Fruit fly (Drosophila melanogaster): ENCODE measurements around the gene CG5274.

The CG5274 gene

dm6 chr3L:20402665-20403492, 24.6 kb downstream of the CG5274 start (continued):
- TF ChIP-seq dysf (GFP tag; IDR thresholded peaks at IDR 0.05) = no peak
- no peak for TF ChIP-seq pnt (GFP tag; optimal IDR thresholded peaks at IDR 0.05)
- TF ChIP-seq CG11504 (tag; optimal IDR thresholded peaks at IDR 0.05) = no peak
- no peak for TF ChIP-seq Hand (GFP tag; optimal IDR thresholded peaks at IDR 0.05)
- TF ChIP-seq ttk (GFP tag; IDR thresholded peaks at IDR 0.05) = no peak
- TF ChIP-seq gro (GFP tag; optimal IDR thresholded peaks at IDR 0.05) = no peak
- peak; percentile 54 for TF ChIP-seq Med (GFP tag)
- TF ChIP-seq CG4282 (GFP tag; optimal IDR thresholded peaks at IDR 0.05) = no peak
- TF ChIP-seq grau (tag; optimal IDR thresholded peaks at IDR 0.05) = peak; percentile 54
- no peak for TF ChIP-seq nerfin-2 (GFP tag; IDR thresholded peaks at IDR 0.05; ENCODE audit: partially characterized antibody)
- peak; percentile 87 for TF ChIP-seq CG4404 (GFP tag; IDR thresholded peaks at IDR 0.05)
- TF ChIP-seq eyg (GFP tag; optimal IDR thresholded peaks at IDR 0.05) = no peak
- TF ChIP-seq ranshi (GFP tag; IDR thresholded peaks at IDR 0.05) = no peak
- no peak for TF ChIP-seq CG18476 (GFP tag; optimal IDR thresholded peaks at IDR 0.05)
- no peak for TF ChIP-seq Antp (GFP tag; optimal IDR thresholded peaks at IDR 0.05)
- no peak for TF ChIP-seq aop (GFP tag; IDR thresholded peaks at IDR 0.05)
- TF ChIP-seq ab (GFP tag; optimal IDR thresholded peaks at IDR 0.05) = no peak
- no peak for TF ChIP-seq CG2129 (GFP tag; IDR thresholded peaks at IDR 0.05; ENCODE audit: partially characterized antibody)
- TF ChIP-seq sr (GFP tag; IDR thresholded peaks at IDR 0.05) = no peak
- TF ChIP-seq Dad (GFP tag; optimal IDR thresholded peaks at IDR 0.05) = no peak
- TF ChIP-seq twi (tag; optimal IDR thresholded peaks at IDR 0.05) = peak; percentile 85
- no peak for TF ChIP-seq Scr (GFP tag; IDR thresholded peaks at IDR 0.05; ENCODE audit: partially characterized antibody)
- peak in 1 of 2 experiments; percentile 5 for TF ChIP-seq dpn (GFP tag; optimal IDR thresholded peaks at IDR 0.05)
- TF ChIP-seq sens (GFP tag) = peak; percentile 89
- no peak for TF ChIP-seq CG10321 (GFP tag; IDR thresholded peaks at IDR 0.05)
- no peak for TF ChIP-seq Gug (GFP tag; IDR thresholded peaks at IDR 0.05)
- TF ChIP-seq gfzf (GFP tag; optimal IDR thresholded peaks at IDR 0.05) = no peak
- TF ChIP-seq amos (GFP tag; IDR thresholded peaks at IDR 0.05; ENCODE audit: partially characterized antibody) = 0 out of 2 replicates have a peak, but pooled peaks have one; percentile 39
- TF ChIP-seq CG16779 (GFP tag; IDR thresholded peaks at IDR 0.05) = no peak
- no peak for TF ChIP-seq H2.0 (GFP tag; IDR thresholded peaks at IDR 0.05)
- no peak for TF ChIP-seq CG9817 (tag; optimal IDR thresholded peaks at IDR 0.05)
- no peak for TF ChIP-seq Ptx1 (GFP tag; IDR thresholded peaks at IDR 0.05)
- peak; percentile 27 for TF ChIP-seq unpg (GFP tag; optimal IDR thresholded peaks at IDR 0.05)
- no peak for TF ChIP-seq bigmax (GFP tag; optimal IDR thresholded peaks at IDR 0.05)
- no peak for TF ChIP-seq sna (GFP tag; IDR thresholded peaks at IDR 0.05; ENCODE audit: partially characterized antibody)
- no peak for TF ChIP-seq ara (GFP tag; IDR thresholded peaks at IDR 0.05)
- no peak for TF ChIP-seq B-H1 (GFP tag; IDR thresholded peaks at IDR 0.05)
- peak; percentile 30 for TF ChIP-seq CG30431 (GFP tag; optimal IDR thresholded peaks at IDR 0.05)
- no peak for TF ChIP-seq repo (GFP tag; optimal IDR thresholded peaks at IDR 0.05)
- TF ChIP-seq CG30403 (GFP tag; optimal IDR thresholded peaks at IDR 0.05) = peak; percentile 8
- TF ChIP-seq CHES-1-like (GFP tag; optimal IDR thresholded peaks at IDR 0.05) = peak; percentile 12
- no peak for TF ChIP-seq CG13123 (GFP tag; optimal IDR thresholded peaks at IDR 0.05)
- no peak for TF ChIP-seq CG11456 (GFP tag; IDR thresholded peaks at IDR 0.05)
- no peak for TF ChIP-seq ind (GFP tag; optimal IDR thresholded peaks at IDR 0.05)
- no peak for TF ChIP-seq CG17612 (GFP tag; IDR thresholded peaks at IDR 0.05)
- TF ChIP-seq cas (GFP tag; IDR thresholded peaks at IDR 0.05) = no peak
- TF ChIP-seq CG32767 (GFP tag; IDR thresholded peaks at IDR 0.05) = no peak
- no peak for TF ChIP-seq Side (GFP tag; optimal IDR thresholded peaks at IDR 0.05)

Data from whole organism, embryonic.